Fruit fly (Drosophila melanogaster): ENCODE results near the gene out.

The out gene

DNA sequence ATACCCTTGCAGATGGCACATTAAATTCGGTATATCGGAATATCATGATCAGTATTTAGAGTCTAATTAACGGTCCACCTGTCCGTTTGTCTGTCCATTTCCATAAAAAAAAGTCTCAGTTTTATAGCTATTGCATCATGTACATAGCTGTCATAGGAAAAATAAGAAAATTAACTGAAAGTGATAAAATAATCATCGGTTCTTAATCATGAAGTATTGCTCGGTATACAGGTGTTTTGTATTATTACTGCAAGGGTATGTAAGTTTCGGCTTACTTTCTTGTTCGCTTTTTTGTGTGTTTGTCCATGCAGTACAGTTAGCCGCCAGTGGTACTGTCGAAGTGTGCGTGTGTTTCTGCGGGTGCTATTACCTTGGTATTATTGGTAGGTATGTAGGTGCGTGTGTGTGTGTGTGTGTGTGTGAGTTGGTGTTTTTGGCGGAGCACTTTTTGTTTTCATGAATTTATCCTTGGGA, 32.8 kb upstream of the out start (continued):
- peak; percentile 31 for TF ChIP-seq CG10267 (tag; optimal IDR thresholded peaks at IDR 0.05)
- TF ChIP-seq CG33213 (GFP tag; optimal IDR thresholded peaks at IDR 0.05): no peak
- no peak for TF ChIP-seq CG7987 (GFP tag; optimal IDR thresholded peaks at IDR 0.05)
- TF ChIP-seq CG16815 (GFP tag; optimal IDR thresholded peaks at IDR 0.05): no peak
- TF ChIP-seq CG11504 (tag; optimal IDR thresholded peaks at IDR 0.05): peak; percentile 70
- TF ChIP-seq org-1 (GFP tag; optimal IDR thresholded peaks at IDR 0.05): peak; percentile 35
- TF ChIP-seq pan (optimal IDR thresholded peaks at IDR 0.05): no peak
- no peak for TF ChIP-seq pan (GFP tag; optimal IDR thresholded peaks at IDR 0.05 in 1 of 2, IDR thresholded peaks at IDR 0.05 in 1 of 2)
- no peak for TF ChIP-seq CG3838 (GFP tag; optimal IDR thresholded peaks at IDR 0.05)
- no peak for TF ChIP-seq CG43689 (GFP tag; IDR thresholded peaks at IDR 0.05)
- TF ChIP-seq Dp (GFP tag; optimal IDR thresholded peaks at IDR 0.05): no peak
- TF ChIP-seq sna (GFP tag; IDR thresholded peaks at IDR 0.05; ENCODE audit: partially characterized antibody): no peak
- TF ChIP-seq CG6272 (GFP tag; IDR thresholded peaks at IDR 0.05): no peak
- TF ChIP-seq CG17912 (GFP tag; optimal IDR thresholded peaks at IDR 0.05): no peak
- TF ChIP-seq CG4707 (GFP tag; optimal IDR thresholded peaks at IDR 0.05): no peak
- TF ChIP-seq Mrtf (GFP tag; IDR thresholded peaks at IDR 0.05): no peak
- peak; percentile 44 to 47 for TF ChIP-seq Pdp1 (GFP tag; optimal IDR thresholded peaks at IDR 0.05)
- peak; percentile 17 for TF ChIP-seq nau (GFP tag; optimal IDR thresholded peaks at IDR 0.05)
- TF ChIP-seq CG16863 (GFP tag; optimal IDR thresholded peaks at IDR 0.05): no peak
- peak; percentile 45 for TF ChIP-seq tap (tag; optimal IDR thresholded peaks at IDR 0.05)
- peak; percentile 38 for TF ChIP-seq ind (GFP tag; optimal IDR thresholded peaks at IDR 0.05)
- no peak for TF ChIP-seq schlank (tag; optimal IDR thresholded peaks at IDR 0.05)
- no peak for TF ChIP-seq HmgD (GFP tag; optimal IDR thresholded peaks at IDR 0.05)
- TF ChIP-seq ken (GFP tag; IDR thresholded peaks at IDR 0.05): no peak

DNA sequence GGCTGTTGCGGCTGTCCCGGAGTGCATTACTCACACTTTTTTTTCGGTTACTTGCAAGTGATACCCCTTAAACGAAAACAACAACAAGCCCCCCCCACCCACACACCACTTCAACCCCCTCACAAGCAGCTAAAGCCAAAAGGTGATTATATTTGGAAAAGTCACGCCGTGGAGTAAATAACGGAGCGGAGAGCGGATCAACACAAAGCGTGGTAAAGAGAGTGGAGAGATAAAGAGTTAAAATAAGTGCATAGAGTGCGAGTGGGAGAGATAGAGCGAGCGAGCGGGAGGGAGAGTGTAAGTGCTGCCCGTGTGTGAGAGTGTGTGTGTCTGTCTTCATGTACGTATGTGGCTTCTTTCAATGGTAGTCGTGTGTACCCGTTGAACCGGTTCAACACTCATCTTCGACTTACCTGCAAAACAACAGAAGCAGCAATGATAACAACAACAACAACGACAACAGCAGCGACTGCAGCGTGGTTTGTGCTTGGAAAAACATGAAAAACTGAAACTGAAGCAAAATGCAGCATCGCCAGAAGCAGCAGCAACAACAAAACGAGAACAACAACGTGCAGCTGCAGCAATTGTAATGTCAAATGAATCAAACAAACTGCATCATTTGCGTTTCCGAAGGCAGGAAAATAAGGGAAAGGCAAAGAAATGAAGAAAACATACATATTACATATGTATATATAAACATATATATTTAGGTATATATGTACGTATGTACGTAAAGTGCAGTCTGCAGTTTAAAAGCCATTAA, 31.7 kb upstream of the out start:
- TF ChIP-seq trem (tag; optimal IDR thresholded peaks at IDR 0.05) (no peak), CG9797 (GFP tag; optimal IDR thresholded peaks at IDR 0.05) (no peak), Trl (optimal IDR thresholded peaks at IDR 0.05) (peak; percentile 66 to 83), Trl (GFP tag; optimal IDR thresholded peaks at IDR 0.05) (no peak), CG12219 (GFP tag; optimal IDR thresholded peaks at IDR 0.05) (no peak), prd (optimal IDR thresholded peaks at IDR 0.05) (no peak), prd (GFP tag; IDR thresholded peaks at IDR 0.05) (no peak), crol (GFP tag; IDR thresholded peaks at IDR 0.05) (peak; percentile 65), dimm (GFP tag; IDR thresholded peaks at IDR 0.05) (no peak), rib (GFP tag; IDR thresholded peaks at IDR 0.05) (0 out of 2 replicates have a peak, but pooled peaks have one; percentile 17), D19B (GFP tag; optimal IDR thresholded peaks at IDR 0.05) (peak; percentile 73), CG10979 (tag; optimal IDR thresholded peaks at IDR 0.05) (no peak), CG1602 (GFP tag; optimal IDR thresholded peaks at IDR 0.05) (no peak), tin (GFP tag; optimal IDR thresholded peaks at IDR 0.05) (no peak), sisA (GFP tag; IDR thresholded peaks at IDR 0.05) (no peak), CG10209 (GFP tag; optimal IDR thresholded peaks at IDR 0.05) (no peak), CG15479 (GFP tag; optimal IDR thresholded peaks at IDR 0.05) (no peak), sqz (GFP tag; optimal IDR thresholded peaks at IDR 0.05) (peak; percentile 81), CG7271 (tag; optimal IDR thresholded peaks at IDR 0.05) (no peak), CG9876 (GFP tag; optimal IDR thresholded peaks at IDR 0.05) (no peak), Drgx (GFP tag; IDR thresholded peaks at IDR 0.05) (no peak), onecut (GFP tag; IDR thresholded peaks at IDR 0.05) (no peak), Mrtf (GFP tag; IDR thresholded peaks at IDR 0.05) (no peak), Kr (GFP tag; optimal IDR thresholded peaks at IDR 0.05) (peak; percentile 97), CG10462 (GFP tag; optimal IDR thresholded peaks at IDR 0.05) (no peak), ap (GFP tag; IDR thresholded peaks at IDR 0.05) (no peak), Med (GFP tag) (peak; percentile 27), Vsx1 (GFP tag; optimal IDR thresholded peaks at IDR 0.05) (no peak)

Measured in whole organism, embryonic.